Worm (Caenorhabditis elegans) whole organism, L4 larva: Measurements from ENCODE around the gene mrp-8.

Experiments used
- F37D6.2 ChIP-seq: sonication (generic microtip); optimal IDR thresholded peaks from 2 replicates; lab custom pipeline; 2016; ENCODE audit warnings: mild to moderate bottlenecking, missing genetic modification characterization, missing compliant biosample characterization
- F49E8.2 ChIP-seq: sonication (generic microtip); optimal IDR thresholded peaks from 2 replicates; lab custom pipeline; 2016; ENCODE audit warnings: missing compliant biosample characterization, mild to moderate bottlenecking, missing genetic modification characterization, borderline replicate concordance
- Y75B8A.6 ChIP-seq: fragments of 200-800 bp; sonication (Bioruptor generic); IDR thresholded peaks from 2 replicates; pipeline ENCODE4 v1.3.6; 2022; ENCODE audit warnings: missing genetic modification reagents, missing genetic modification characterization, missing compliant biosample characterization
- ZK337.2 ChIP-seq: fragments of 200-800 bp; sonication (Bioruptor generic); IDR thresholded peaks from 2 replicates; pipeline ENCODE4 v1.3.6; 2022; ENCODE audit warnings: missing genetic modification reagents, missing genetic modification characterization, missing compliant biosample characterization
- aha-1 ChIP-seq: fragments of 150-350 bp; peaks from one replicate; lab custom pipeline; 2014; ENCODE audit warnings: missing biosample characterization, missing genetic modification characterization
- aly-2 ChIP-seq: sonication (generic microtip); optimal IDR thresholded peaks from 2 replicates; lab custom pipeline; 2018; ENCODE audit warnings: missing biosample characterization, missing genetic modification characterization
- ama-1 ChIP-seq: fragments of 150-350 bp; optimal IDR thresholded peaks from 2 replicates; lab custom pipeline; 2014; ENCODE audit warnings: inconsistent platforms, mixed read lengths
- ceh-20 ChIP-seq: fragments of 200-800 bp; sonication (Bioruptor generic); IDR thresholded peaks from 2 replicates; pipeline ENCODE4 v1.3.6; 2022; ENCODE audit warnings: missing genetic modification reagents, missing genetic modification characterization, missing compliant biosample characterization
- ceh-28 ChIP-seq: fragments of 150-350 bp; optimal IDR thresholded peaks from 2 replicates; lab custom pipeline; 2014; ENCODE audit warnings: missing biosample characterization, missing genetic modification reagents, missing genetic modification characterization
- ceh-32 ChIP-seq: sonication (generic microtip); optimal IDR thresholded peaks from 2 replicates; lab custom pipeline; 2016; ENCODE audit warnings: mild to moderate bottlenecking, missing genetic modification characterization, missing compliant biosample characterization; ENCODE audit not compliant: poor library complexity
- cey-2 ChIP-seq: sonication (generic microtip); optimal IDR thresholded peaks from 3 replicates; lab custom pipeline; 2017; ENCODE audit warnings: missing genetic modification characterization, mild to moderate bottlenecking, missing compliant biosample characterization, antibody characterized with exemption, borderline replicate concordance; ENCODE audit not compliant: insufficient read depth
- ctbp-1 ChIP-seq: fragments of 200-800 bp; sonication (Bioruptor generic); IDR thresholded peaks from 2 replicates; pipeline ENCODE4 v1.3.6; 2022; ENCODE audit warnings: missing genetic modification reagents, missing genetic modification characterization, missing compliant biosample characterization
- daf-19 ChIP-seq: fragments of 200-800 bp; sonication (Bioruptor generic); conservative IDR thresholded peaks from 2 replicates; pipeline ENCODE4 v1.3.6; 2022; ENCODE audit warnings: missing genetic modification characterization, missing compliant biosample characterization
- dmd-6 ChIP-seq: fragments of 200-800 bp; sonication (Bioruptor generic); IDR thresholded peaks from 2 replicates; pipeline ENCODE4 v1.3.6; 2022; ENCODE audit warnings: missing genetic modification reagents, missing genetic modification characterization, missing compliant biosample characterization
- dmd-8 ChIP-seq: fragments of 200-800 bp; sonication (Bioruptor generic); IDR thresholded peaks from 2 replicates; pipeline ENCODE4 v1.3.6; 2022; ENCODE audit warnings: missing genetic modification characterization, missing compliant biosample characterization
- dpl-1 ChIP-seq: fragments of 150-350 bp; optimal IDR thresholded peaks from 2 replicates; lab custom pipeline; 2014; ENCODE audit warnings: missing biosample characterization, missing genetic modification reagents, missing genetic modification characterization
- duxl-1 ChIP-seq: sonication (generic microtip); optimal IDR thresholded peaks from 2 replicates; lab custom pipeline; 2016; ENCODE audit warnings: mild to moderate bottlenecking, missing genetic modification characterization, moderate library complexity, missing compliant biosample characterization; ENCODE audit not compliant: poor library complexity
- dve-1 ChIP-seq: sonication (generic microtip); optimal IDR thresholded peaks from 2 replicates; lab custom pipeline; 2017; ENCODE audit warnings: antibody characterized with exemption, mild to moderate bottlenecking, missing genetic modification characterization, missing compliant biosample characterization; ENCODE audit not compliant: insufficient read depth
- egl-27 ChIP-seq: sonication (generic microtip); optimal IDR thresholded peaks from 3 replicates; lab custom pipeline; 2017; ENCODE audit warnings: missing biosample characterization, missing genetic modification reagents, missing genetic modification characterization
- gei-8 ChIP-seq: fragments of 200-800 bp; sonication (Bioruptor generic); optimal IDR thresholded peaks from 2 replicates; lab custom pipeline; 2018; ENCODE audit warnings: mild to moderate bottlenecking, missing genetic modification characterization, missing compliant biosample characterization
- hmg-1.1 ChIP-seq: fragments of 200-800 bp; sonication (Bioruptor generic); IDR thresholded peaks from 2 replicates; pipeline ENCODE4 v1.3.6; 2022; ENCODE audit warnings: missing genetic modification reagents, missing genetic modification characterization, missing compliant biosample characterization
- lin-1 ChIP-seq: fragments of 200-800 bp; sonication (Bioruptor generic); IDR thresholded peaks from 2 replicates; pipeline ENCODE4 v1.3.6; 2022; ENCODE audit warnings: missing genetic modification reagents, missing genetic modification characterization, missing compliant biosample characterization
- lin-29 ChIP-seq: fragments of 200-800 bp; sonication (Bioruptor generic); IDR thresholded peaks from 2 replicates; pipeline ENCODE4 v1.3.6; 2022; ENCODE audit warnings: missing genetic modification reagents, missing genetic modification characterization, missing compliant biosample characterization
- lir-3 ChIP-seq: sonication (generic microtip); optimal IDR thresholded peaks from 2 replicates; lab custom pipeline; 2016; ENCODE audit warnings: mild to moderate bottlenecking, missing genetic modification characterization, missing compliant biosample characterization
- madf-5 ChIP-seq, 2 experiments: fragments of 200-800 bp; sonication (Bioruptor generic); IDR thresholded peaks; 2 replicates each; pipeline ENCODE4 v1.3.6; 2022; ENCODE audit warnings: missing compliant biosample characterization in 2 of 2, missing genetic modification characterization in 2 of 2
- mdl-1 ChIP-seq, 2 experiments: fragments of 150-350 bp in 1 of 2; sonication (generic microtip) in 1 of 2; optimal IDR thresholded peaks; 2 replicates each; lab custom pipeline; 2014 to 2017; ENCODE audit warnings: missing biosample characterization in 2 of 2, missing genetic modification characterization in 2 of 2
- mes-2 ChIP-seq: sonication (generic microtip); optimal IDR thresholded peaks from 2 replicates; lab custom pipeline; 2016; ENCODE audit warnings: missing genotype, mild to moderate bottlenecking, missing genetic modification characterization, missing compliant biosample characterization; ENCODE audit not compliant: poor library complexity, severe bottlenecking
- nhr-102 ChIP-seq: sonication (generic microtip); optimal IDR thresholded peaks from 2 replicates; lab custom pipeline; 2016; ENCODE audit warnings: mild to moderate bottlenecking, missing genetic modification characterization, moderate library complexity, missing compliant biosample characterization
- nhr-111 ChIP-seq: fragments of 200-800 bp; sonication (Bioruptor generic); optimal IDR thresholded peaks from 2 replicates; lab custom pipeline; 2018; ENCODE audit warnings: mild to moderate bottlenecking, missing genetic modification characterization, missing compliant biosample characterization
- nhr-41 ChIP-seq: fragments of 200-800 bp; sonication (Bioruptor generic); IDR thresholded peaks from 2 replicates; pipeline ENCODE4 v1.3.6; 2022; ENCODE audit warnings: missing genetic modification reagents, missing genetic modification characterization, missing compliant biosample characterization
- nhr-6 ChIP-seq: fragments of 150-350 bp; optimal IDR thresholded peaks from 2 replicates; lab custom pipeline; 2014; ENCODE audit warnings: missing biosample characterization, missing genetic modification characterization
- nhr-77 ChIP-seq: fragments of 150-350 bp; optimal IDR thresholded peaks from 2 replicates; lab custom pipeline; 2014; ENCODE audit warnings: missing biosample characterization, missing genetic modification characterization
- rbr-2 ChIP-seq: sonication (generic microtip); optimal IDR thresholded peaks from 2 replicates; lab custom pipeline; 2016; ENCODE audit warnings: missing genotype, missing genetic modification characterization, missing compliant biosample characterization
- skn-1 ChIP-seq: fragments of 150-350 bp; optimal IDR thresholded peaks from 2 replicates; lab custom pipeline; 2014; ENCODE audit warnings: missing biosample characterization, missing genetic modification characterization
- snpc-4 ChIP-seq: fragments of 150-350 bp; optimal IDR thresholded peaks from 2 replicates; lab custom pipeline; 2014; ENCODE audit warnings: missing biosample characterization, missing genetic modification characterization
- unc-130 ChIP-seq: sonication (generic microtip); optimal IDR thresholded peaks from 2 replicates; lab custom pipeline; 2016; ENCODE audit warnings: missing genetic modification reagents, missing genetic modification characterization, missing compliant biosample characterization
- zag-1 ChIP-seq: fragments of 150-350 bp; optimal IDR thresholded peaks from 2 replicates; lab custom pipeline; 2014; ENCODE audit warnings: missing biosample characterization, missing genetic modification characterization
- zfp-2 ChIP-seq: sonication (generic microtip); optimal IDR thresholded peaks from 2 replicates; lab custom pipeline; 2016; ENCODE audit warnings: mild to moderate bottlenecking, missing genetic modification characterization, missing compliant biosample characterization
- zip-11 ChIP-seq: fragments of 200-800 bp; sonication (Bioruptor generic); IDR thresholded peaks from 2 replicates; pipeline ENCODE4 v1.3.6; 2022; ENCODE audit warnings: missing genetic modification characterization, missing compliant biosample characterization
- zip-2 ChIP-seq: fragments of 150-350 bp; optimal IDR thresholded peaks from 2 replicates; lab custom pipeline; 2014; ENCODE audit warnings: missing biosample characterization, missing genetic modification characterization

The mrp-8 gene

DNA sequence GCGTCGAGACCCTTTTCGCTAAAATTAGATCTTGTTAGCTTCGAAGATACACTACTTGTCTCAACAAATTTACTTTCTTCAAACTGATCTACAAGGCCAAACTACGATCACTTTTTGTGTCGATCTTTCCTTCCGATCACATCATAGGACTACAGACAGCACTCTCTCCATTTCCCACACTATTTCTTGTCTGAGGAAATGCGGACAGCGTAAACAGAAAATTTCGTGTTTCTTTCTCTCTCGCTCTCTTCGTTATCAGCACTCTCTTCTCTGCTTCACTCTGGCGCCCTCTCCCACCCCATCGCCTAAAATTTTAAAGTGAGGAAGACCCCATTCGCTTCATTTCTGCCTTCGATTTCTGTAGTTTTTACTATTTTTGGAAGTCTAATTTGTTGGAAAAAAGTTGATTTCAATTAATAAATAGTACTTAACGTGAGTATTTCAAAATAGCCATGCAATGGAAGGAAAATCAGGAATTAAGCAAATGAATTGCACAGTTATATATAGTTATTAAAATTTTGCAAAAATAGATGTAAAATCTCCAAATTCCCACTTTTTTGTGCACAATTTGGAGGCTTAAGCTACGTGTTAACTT is 32.5 kb upstream of the mrp-8 start (continued):
- no peak for TF ChIP-seq nhr-41 (GFP tag; lab: Robert Waterston, UW)
- TF ChIP-seq nhr-102, result peak; percentile 12
- peak; percentile 61 for TF ChIP-seq mes-2
- peak; percentile 72 for TF ChIP-seq hmg-1.1 (GFP tag; lab: Robert Waterston, UW)
- TF ChIP-seq daf-19, result no peak
- TF ChIP-seq ama-1 (lab: Kevin White, UChicago), result no peak
- no peak for TF ChIP-seq ceh-32 (tag; lab: Kevin White, UChicago)
- no peak for TF ChIP-seq cey-2 (tag; lab: Kevin White, UChicago)
- no peak for TF ChIP-seq ceh-28 (tag; lab: Kevin White, UChicago)
- no peak for TF ChIP-seq zfp-2
- no peak for TF ChIP-seq madf-5 (GFP tag; IDR thresholded peaks at IDR 0.05; lab: Robert Waterston, UW)
- no peak for TF ChIP-seq egl-27 (tag; lab: Kevin White, UChicago)
- TF ChIP-seq duxl-1, result peak; percentile 32
- TF ChIP-seq dpl-1 (GFP tag; lab: Kevin White, UChicago), result peak; percentile 53
- TF ChIP-seq unc-130, result no peak
- TF ChIP-seq dve-1, result peak; percentile 87
- no peak for TF ChIP-seq lin-29 (GFP tag; lab: Robert Waterston, UW)

DNA sequence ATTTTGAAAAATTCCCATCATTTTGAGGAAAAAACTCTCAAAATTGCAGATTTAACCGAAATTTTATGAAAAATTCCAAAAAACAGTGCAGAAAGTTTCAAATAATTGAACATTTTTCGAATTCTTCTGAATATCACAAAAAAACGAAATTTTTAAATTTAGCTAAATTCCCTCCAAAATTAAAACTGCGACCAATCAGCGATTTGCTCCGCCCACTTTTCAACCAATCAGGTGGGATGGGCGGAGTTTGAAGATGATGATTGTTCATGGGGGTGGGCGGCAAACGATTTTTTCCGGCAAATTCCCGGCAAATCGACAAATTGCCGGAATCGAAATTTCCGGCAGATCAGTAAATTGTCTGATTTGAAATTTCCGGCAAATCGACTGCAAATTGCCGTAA is 31.3 kb upstream of the mrp-8 start:
- no peak for TF ChIP-seq zip-11 (GFP tag; lab: Robert Waterston, UW)
- no peak for TF ChIP-seq ceh-20
- TF ChIP-seq dmd-8 (GFP tag; lab: Robert Waterston, UW), result no peak
- TF ChIP-seq nhr-111 (GFP tag; lab: Kevin White, UChicago), result no peak
- TF ChIP-seq dmd-6 (GFP tag; lab: Robert Waterston, UW), result no peak
- no peak for TF ChIP-seq ZK337.2 (GFP tag; lab: Robert Waterston, UW)
- no peak for TF ChIP-seq zip-2 (tag; lab: Kevin White, UChicago)
- no peak for TF ChIP-seq zfp-2
- no peak for TF ChIP-seq mdl-1 (tag; optimal IDR thresholded peaks at IDR 0.05; lab: Kevin White, UChicago)
- TF ChIP-seq gei-8 (GFP tag; lab: Kevin White, UChicago), result no peak
- no peak for TF ChIP-seq snpc-4 (tag; lab: Kevin White, UChicago)
- no peak for TF ChIP-seq nhr-77 (tag; lab: Kevin White, UChicago)
- no peak for TF ChIP-seq ctbp-1 (GFP tag; lab: Robert Waterston, UW)
- no peak for TF ChIP-seq F49E8.2 (tag; lab: Kevin White, UChicago)
- TF ChIP-seq rbr-2 (tag; lab: Kevin White, UChicago), result no peak
- no peak for TF ChIP-seq skn-1

DNA sequence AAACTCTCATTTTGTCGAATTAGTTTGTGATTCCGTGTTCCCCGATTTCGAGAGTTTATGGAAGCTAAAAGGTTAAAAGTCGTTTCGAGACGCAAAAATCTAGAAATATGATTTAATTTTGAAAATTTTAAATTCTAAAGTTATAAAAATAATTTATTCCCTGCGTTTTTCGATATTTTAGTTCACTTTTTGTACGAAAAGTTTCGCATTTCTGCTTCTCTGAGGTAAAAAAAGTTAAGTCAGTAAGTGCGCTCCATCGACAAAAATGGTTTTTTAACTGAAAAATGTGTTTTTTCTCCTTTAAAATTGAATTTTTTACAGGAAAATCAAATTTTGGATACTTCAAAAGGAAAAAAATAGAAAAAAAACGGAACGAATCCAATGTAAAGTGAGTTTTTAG is 30.5 kb upstream of the mrp-8 start, which contains the start of gene zip-1:
Gene zip-1 (plus strand): TSS at position 301 of the 400 bp plus-strand sequence.
- no peak for TF ChIP-seq aly-2 (tag; lab: Kevin White, UChicago)

DNA sequence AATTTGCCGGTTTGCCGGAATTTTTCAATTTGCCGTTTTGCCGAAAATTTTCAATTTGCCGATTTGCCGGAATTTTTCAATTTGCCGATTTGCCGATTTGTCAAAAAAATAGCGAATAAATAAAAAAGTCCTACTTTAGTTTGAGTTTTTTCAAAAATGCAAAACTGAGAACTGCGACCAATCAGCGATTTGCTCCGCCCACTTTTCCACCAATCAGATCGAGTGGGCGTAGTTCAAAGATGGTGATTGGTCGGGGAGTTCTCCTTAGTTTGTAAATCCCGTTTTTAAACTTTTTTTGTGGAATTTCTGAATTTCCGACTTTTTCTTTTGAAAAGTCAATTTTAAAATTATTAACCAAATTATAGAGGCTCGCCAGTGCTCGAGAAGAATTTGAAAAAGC is 28.3 kb upstream of the mrp-8 start:
- TF ChIP-seq zag-1 (tag; lab: Kevin White, UChicago) (no peak), zfp-2 (no peak), aha-1 (tag; lab: Kevin White, UChicago) (no peak), Y75B8A.6 (no peak), ceh-20 (no peak), hmg-1.1 (GFP tag; lab: Robert Waterston, UW) (no peak), rbr-2 (tag; lab: Kevin White, UChicago) (no peak), madf-5 (GFP tag; IDR thresholded peaks at IDR 0.05; lab: Robert Waterston, UW) (no peak), F37D6.2 (tag; lab: Kevin White, UChicago) (no peak), nhr-6 (tag; lab: Kevin White, UChicago) (no peak), lir-3 (tag; lab: Kevin White, UChicago) (no peak), lin-1 (GFP tag; lab: Robert Waterston, UW) (no peak)
